Fruit fly (Drosophila melanogaster) whole organism, prepupa: ENCODE measurements around the gene drongo.

Source experiments
- Blimp-1 ChIP-seq: fragments of 200-800 bp; sonication (Bioruptor generic); optimal IDR thresholded peaks from 3 replicates; lab custom pipeline; 2017; ENCODE audit warnings: missing biosample characterization, missing genetic modification characterization, mild to moderate bottlenecking, moderate library complexity, missing genetic modification reagents
- CG10631 ChIP-seq: fragments of 200-800 bp; sonication (Bioruptor generic); optimal IDR thresholded peaks from 2 replicates; lab custom pipeline; 2016; ENCODE audit warnings: missing biosample characterization, missing genetic modification characterization
- CG10669 ChIP-seq: fragments of 200-800 bp; sonication (Bioruptor generic); optimal IDR thresholded peaks from 3 replicates; lab custom pipeline; 2018; ENCODE audit warnings: missing biosample characterization, mild to moderate bottlenecking, missing genetic modification characterization, moderate library complexity
- CG11294 ChIP-seq: fragments of 200-800 bp; sonication (Bioruptor generic); IDR thresholded peaks from 2 replicates; pipeline ENCODE4 v1.3.6; 2022; ENCODE audit warnings: missing biosample characterization, missing genetic modification characterization
- CG11762 ChIP-seq: fragments of 200-800 bp; sonication (Bioruptor generic); optimal IDR thresholded peaks from 3 replicates; lab custom pipeline; 2016; ENCODE audit warnings: missing biosample characterization, missing genetic modification characterization; ENCODE audit not compliant: insufficient read depth
- CG11902 ChIP-seq: fragments of 200-800 bp; sonication (Bioruptor generic); optimal IDR thresholded peaks from 3 replicates; lab custom pipeline; 2016; ENCODE audit warnings: missing biosample characterization, missing genetic modification characterization
- CG16779 ChIP-seq: fragments of 200-800 bp; sonication (Bioruptor generic); optimal IDR thresholded peaks from 3 replicates; lab custom pipeline; 2017; ENCODE audit warnings: missing biosample characterization, mild to moderate bottlenecking, missing genetic modification characterization
- CG32006 ChIP-seq: fragments of 200-800 bp; sonication (Bioruptor generic); optimal IDR thresholded peaks from 3 replicates; lab custom pipeline; 2017; ENCODE audit warnings: missing biosample characterization, mild to moderate bottlenecking, missing genetic modification characterization
- CG6163 ChIP-seq: fragments of 200-800 bp; sonication (Bioruptor generic); IDR thresholded peaks from 3 replicates; pipeline ENCODE4 v1.3.6; 2022; ENCODE audit warnings: missing biosample characterization, missing genetic modification characterization
- CG6276 ChIP-seq: fragments of 200-800 bp; sonication (Bioruptor generic); optimal IDR thresholded peaks from 2 replicates; lab custom pipeline; 2017; ENCODE audit warnings: missing biosample characterization, mild to moderate bottlenecking, missing genetic modification characterization
- CG6808 ChIP-seq: fragments of 200-800 bp; sonication (Bioruptor generic); optimal IDR thresholded peaks from 3 replicates; lab custom pipeline; 2017; ENCODE audit warnings: missing biosample characterization, missing genetic modification characterization, mild to moderate bottlenecking, moderate library complexity, missing genetic modification reagents
- CG8319 ChIP-seq: fragments of 200-800 bp; sonication (Bioruptor generic); optimal IDR thresholded peaks from 3 replicates; lab custom pipeline; 2016; ENCODE audit warnings: missing biosample characterization, missing genetic modification characterization
- CG9139 ChIP-seq: fragments of 200-800 bp; sonication (Bioruptor generic); optimal IDR thresholded peaks from 3 replicates; lab custom pipeline; 2017; ENCODE audit warnings: missing biosample characterization, mild to moderate bottlenecking, missing genetic modification characterization
- Eip78C ChIP-seq: fragments of 200-800 bp; sonication (Bioruptor generic); peaks from one replicate; lab custom pipeline; 2016; ENCODE audit warnings: missing biosample characterization, missing genetic modification characterization
- Ets21C ChIP-seq: fragments of 200-800 bp; sonication (Bioruptor generic); optimal IDR thresholded peaks from 3 replicates; lab custom pipeline; 2016; ENCODE audit warnings: missing biosample characterization, missing genetic modification characterization
- Gug ChIP-seq: fragments of 200-800 bp; sonication (Bioruptor generic); IDR thresholded peaks from 2 replicates; pipeline ENCODE4 v1.3.6; 2022; ENCODE audit warnings: missing biosample characterization, missing genetic modification characterization
- Hr39 ChIP-seq: fragments of 200-800 bp; sonication (Bioruptor generic); optimal IDR thresholded peaks from 2 replicates; lab custom pipeline; 2016; ENCODE audit warnings: missing biosample characterization, missing genetic modification characterization
- Hr4 ChIP-seq: fragments of 200-800 bp; sonication (Bioruptor generic); optimal IDR thresholded peaks from 3 replicates; lab custom pipeline; 2016; ENCODE audit warnings: missing biosample characterization, missing genetic modification characterization
- Lpt ChIP-seq: fragments of 200-800 bp; sonication (Bioruptor generic); optimal IDR thresholded peaks from 3 replicates; lab custom pipeline; 2016; ENCODE audit warnings: missing biosample characterization, missing genetic modification characterization
- OdsH ChIP-seq: fragments of 200-800 bp; sonication (Bioruptor generic); optimal IDR thresholded peaks from 3 replicates; lab custom pipeline; 2016; ENCODE audit warnings: missing biosample characterization, missing genetic modification characterization
- Sox102F ChIP-seq: fragments of 200-800 bp; sonication (Bioruptor generic); optimal IDR thresholded peaks from 2 replicates; lab custom pipeline; 2016; ENCODE audit warnings: missing biosample characterization, mild to moderate bottlenecking, missing genetic modification characterization
- Sox15 ChIP-seq: fragments of 200-800 bp; sonication (Bioruptor generic); optimal IDR thresholded peaks from 3 replicates; lab custom pipeline; 2016; ENCODE audit warnings: missing biosample characterization, missing genetic modification characterization
- achi ChIP-seq: fragments of 200-800 bp; sonication (Bioruptor generic); optimal IDR thresholded peaks from 3 replicates; lab custom pipeline; 2016; ENCODE audit warnings: missing biosample characterization, missing genetic modification characterization
- acj6 ChIP-seq: fragments of 200-800 bp; sonication (Bioruptor generic); optimal IDR thresholded peaks from 3 replicates; lab custom pipeline; 2016; ENCODE audit warnings: missing biosample characterization, missing genetic modification characterization
- cyc ChIP-seq: fragments of 200-800 bp; sonication (Bioruptor generic); optimal IDR thresholded peaks from 3 replicates; lab custom pipeline; 2016; ENCODE audit warnings: missing biosample characterization, missing genetic modification characterization
- dsx ChIP-seq: fragments of 200-800 bp; optimal IDR thresholded peaks from 3 replicates; lab custom pipeline; 2019; ENCODE audit warnings: missing biosample characterization, mild to moderate bottlenecking, missing genetic modification characterization, moderate library complexity; ENCODE audit not compliant: poor library complexity, severe bottlenecking
- esn ChIP-seq: fragments of 200-800 bp; sonication (Bioruptor generic); optimal IDR thresholded peaks from 2 replicates; lab custom pipeline; 2016; ENCODE audit warnings: missing biosample characterization, mild to moderate bottlenecking, missing genetic modification characterization, moderate library complexity
- fd59A ChIP-seq: fragments of 200-800 bp; sonication (Bioruptor generic); optimal IDR thresholded peaks from 2 replicates; lab custom pipeline; 2017; ENCODE audit warnings: missing biosample characterization, mild to moderate bottlenecking, missing genetic modification characterization, missing genetic modification reagents
- fd85E ChIP-seq: fragments of 200-800 bp; sonication (Bioruptor generic); optimal IDR thresholded peaks from 3 replicates; lab custom pipeline; 2016; ENCODE audit warnings: missing biosample characterization, missing genetic modification characterization
- fkh ChIP-seq: fragments of 200-800 bp; sonication (Bioruptor generic); optimal IDR thresholded peaks from 3 replicates; lab custom pipeline; 2017; ENCODE audit warnings: missing biosample characterization, mild to moderate bottlenecking, missing genetic modification characterization, moderate library complexity
- lz ChIP-seq: fragments of 200-800 bp; sonication (Bioruptor generic); optimal IDR thresholded peaks from 3 replicates; lab custom pipeline; 2016; ENCODE audit warnings: missing biosample characterization, missing genetic modification characterization
- pdm3 ChIP-seq: fragments of 200-800 bp; sonication (Bioruptor generic); optimal IDR thresholded peaks from 3 replicates; lab custom pipeline; 2016; ENCODE audit warnings: missing biosample characterization, missing genetic modification characterization
- spab ChIP-seq: fragments of 200-800 bp; sonication (Bioruptor generic); optimal IDR thresholded peaks from 2 replicates; lab custom pipeline; 2017; ENCODE audit warnings: missing biosample characterization, mild to moderate bottlenecking, missing genetic modification characterization, missing genetic modification reagents
- ss ChIP-seq, 2 experiments: fragments of 200-800 bp; sonication (Bioruptor generic); optimal IDR thresholded peaks; 2 replicates in 1 of 2; 3 replicates in 1 of 2; lab custom pipeline; 2017 to 2018; ENCODE audit warnings: mild to moderate bottlenecking in 2 of 2, missing biosample characterization in 2 of 2, missing genetic modification characterization in 2 of 2, moderate library complexity in 1 of 2
- svp ChIP-seq: fragments of 200-800 bp; sonication (Bioruptor generic); peaks from one replicate; lab custom pipeline; 2016; ENCODE audit warnings: missing biosample characterization, missing genetic modification characterization
- topi ChIP-seq: fragments of 200-800 bp; sonication (Bioruptor generic); optimal IDR thresholded peaks from 3 replicates; lab custom pipeline; 2016; ENCODE audit warnings: missing biosample characterization, missing genetic modification characterization
- vri ChIP-seq: fragments of 200-800 bp; sonication (Bioruptor generic); optimal IDR thresholded peaks from 3 replicates; lab custom pipeline; 2016; ENCODE audit warnings: missing biosample characterization, mild to moderate bottlenecking, missing genetic modification characterization

drongo gene

dm6 chr2L:819315-820032 is 31.4 kb downstream of the drongo start, which contains the start of the genes PGAP2 and Clp (continued):
- TF ChIP-seq CG6276 (no peak), fd85E (GFP tag; lab: Kevin White, UChicago) (no peak), Sox102F (GFP tag; lab: Kevin White, UChicago) (no peak), CG9139 (GFP tag; lab: Kevin White, UChicago) (no peak), vri (no peak), OdsH (GFP tag; lab: Kevin White, UChicago) (no peak), CG11902 (GFP tag; lab: Kevin White, UChicago) (peak; percentile 43), Hr39 (GFP tag; lab: Kevin White, UChicago) (peak; percentile 64), acj6 (peak; percentile 71), Sox15 (GFP tag; lab: Kevin White, UChicago) (peak; percentile 57), CG10631 (GFP tag; lab: Kevin White, UChicago) (no peak), cyc (peak; percentile 64), CG8319 (no peak), lz (peak; percentile 76), CG32006 (GFP tag; lab: Kevin White, UChicago) (no peak), spab (GFP tag; lab: Kevin White, UChicago) (peak; percentile 12), pdm3 (GFP tag; lab: Kevin White, UChicago) (no peak), svp (GFP tag; lab: Kevin White, UChicago) (peak; percentile 86), Gug (peak; percentile 50), fd59A (GFP tag; lab: Kevin White, UChicago) (peak; percentile 51), Hr4 (GFP tag; lab: Kevin White, UChicago) (no peak), Lpt (GFP tag; lab: Kevin White, UChicago) (peak; percentile 13), dsx (GFP tag; lab: Kevin White, UChicago) (no peak), CG16779 (tag; lab: Kevin White, UChicago) (no peak), ss (GFP tag; optimal IDR thresholded peaks at IDR 0.05; lab: Kevin White, UChicago) (peak in 1 of 2 experiments; percentile 48), CG11294 (no peak; the same call in 1 of the 2 replicates), topi (GFP tag; lab: Kevin White, UChicago) (no peak), esn (GFP tag; lab: Kevin White, UChicago) (peak; percentile 80)

dm6 chr2L:817850-818249 is 33.0 kb downstream of the drongo start, which contains the start of gene CG15880:
Gene CG15880, minus strand, starts transcription at chr2L:817950.
- TF ChIP-seq fd85E (GFP tag; lab: Kevin White, UChicago) = no peak
- TF ChIP-seq CG10669 (GFP tag; lab: Kevin White, UChicago) = no peak
- no peak for TF ChIP-seq ss (GFP tag; optimal IDR thresholded peaks at IDR 0.05; lab: Kevin White, UChicago)
- no peak for TF ChIP-seq CG8319
- TF ChIP-seq Ets21C = no peak
- TF ChIP-seq OdsH (GFP tag; lab: Kevin White, UChicago) = no peak

dm6 chr2L:815785-816389 is 35.0 kb downstream of the drongo start, which contains the start of the genes Saf6 and Pex12:
Gene Saf6, minus strand, starts transcription at chr2L:815950.
Gene Pex12, plus strand, starts transcription at chr2L:815993.
- TF ChIP-seq fkh (GFP tag; lab: Kevin White, UChicago) (peak; percentile 95), CG6163 (no peak), CG11762 (no peak), CG9139 (GFP tag; lab: Kevin White, UChicago) (peak; percentile 9), CG6808 (GFP tag; lab: Kevin White, UChicago) (peak; percentile 12)

- TF ChIP-seq Blimp-1 (GFP tag; lab: Kevin White, UChicago) (no peak), Eip78C (GFP tag; lab: Kevin White, UChicago) (no peak), achi (no peak), CG16779 (tag; lab: Kevin White, UChicago) (no peak)
Measured at dm6 chr2L:811405-811804, 39.5 kb downstream of the drongo start, which contains the start of gene Dbp21E2. Gene Dbp21E2, plus strand, starts transcription at chr2L:811584.
